Fruit fly (Drosophila melanogaster): ENCODE measurements around the gene SNF4Agamma.

SNF4Agamma gene

dm6 chr3R:21188540-21189276 lies 48.2 kb downstream of the SNF4Agamma start (continued):
- TF ChIP-seq CG6272 (GFP tag; IDR thresholded peaks at IDR 0.05) = no peak
- peak; percentile 65 for TF ChIP-seq CrebB (tag; optimal IDR thresholded peaks at IDR 0.05)
- TF ChIP-seq CG3847 (GFP tag; IDR thresholded peaks at IDR 0.05) = no peak
- TF ChIP-seq CG11504 (tag; optimal IDR thresholded peaks at IDR 0.05) = no peak
- no peak for TF ChIP-seq ind (GFP tag; optimal IDR thresholded peaks at IDR 0.05)
- TF ChIP-seq CG10979 (tag; optimal IDR thresholded peaks at IDR 0.05) = peak; percentile 3
- no peak for TF ChIP-seq Six4 (GFP tag; optimal IDR thresholded peaks at IDR 0.05)
- no peak for TF ChIP-seq ro (GFP tag; IDR thresholded peaks at IDR 0.05)
- TF ChIP-seq CG2116 (GFP tag; optimal IDR thresholded peaks at IDR 0.05) = no peak
- TF ChIP-seq ac (GFP tag; optimal IDR thresholded peaks at IDR 0.05) = peak; percentile 26
- no peak for TF ChIP-seq p53 (GFP tag; optimal IDR thresholded peaks at IDR 0.05)
- no peak for TF ChIP-seq dpn (GFP tag; optimal IDR thresholded peaks at IDR 0.05)
- no peak for TF ChIP-seq CG9797 (GFP tag; optimal IDR thresholded peaks at IDR 0.05)
- no peak for TF ChIP-seq CG31388 (GFP tag; optimal IDR thresholded peaks at IDR 0.05)
- no peak for TF ChIP-seq Gug (GFP tag; IDR thresholded peaks at IDR 0.05)
- peak; percentile 54 for TF ChIP-seq Nf-YC (tag; optimal IDR thresholded peaks at IDR 0.05)
- TF ChIP-seq CG14667 (GFP tag; IDR thresholded peaks at IDR 0.05) = no peak
- peak; percentile 18 for TF ChIP-seq NK7.1 (GFP tag; optimal IDR thresholded peaks at IDR 0.05)
- TF ChIP-seq ATbp (GFP tag; optimal IDR thresholded peaks at IDR 0.05) = no peak
- TF ChIP-seq CG10431 (GFP tag; optimal IDR thresholded peaks at IDR 0.05) = no peak
- TF ChIP-seq CG2889 (GFP tag; IDR thresholded peaks at IDR 0.05) = no peak
- TF ChIP-seq Spps (tag; optimal IDR thresholded peaks at IDR 0.05) = no peak
- TF ChIP-seq Ssrp (tag; optimal IDR thresholded peaks at IDR 0.05) = no peak
- TF ChIP-seq Dip2 (GFP tag; IDR thresholded peaks at IDR 0.05) = no peak
- TF ChIP-seq CG14050 (GFP tag; IDR thresholded peaks at IDR 0.05) = no peak
- TF ChIP-seq h (optimal IDR thresholded peaks at IDR 0.05) = no peak
- TF ChIP-seq Oaz (GFP tag; IDR thresholded peaks at IDR 0.05) = no peak
- peak; percentile 9 for TF ChIP-seq Nf-YB (GFP tag; optimal IDR thresholded peaks at IDR 0.05)
- peak; percentile 81 for TF ChIP-seq CG7987 (GFP tag; optimal IDR thresholded peaks at IDR 0.05)
- TF ChIP-seq gsb (GFP tag; IDR thresholded peaks at IDR 0.05) = 0 out of 2 replicates have a peak, but pooled peaks have one; percentile 32
- TF ChIP-seq CG1603 (tag; optimal IDR thresholded peaks at IDR 0.05) = peak; percentile 35
- no peak; the same call in 1 of the 3 replicates for TF ChIP-seq row (GFP tag; IDR thresholded peaks at IDR 0.05)
- no peak for TF ChIP-seq CG12299 (tag; optimal IDR thresholded peaks at IDR 0.05)
- TF ChIP-seq Sry-δ (GFP tag; optimal IDR thresholded peaks at IDR 0.05) = no peak
- TF ChIP-seq salm (tag; optimal IDR thresholded peaks at IDR 0.05) = no peak
- peak; percentile 95 for TF ChIP-seq CG10543 (GFP tag; optimal IDR thresholded peaks at IDR 0.05)
- TF ChIP-seq onecut (GFP tag; IDR thresholded peaks at IDR 0.05) = no peak
- no peak for TF ChIP-seq CG5953 (GFP tag; IDR thresholded peaks at IDR 0.05)
- TF ChIP-seq CG13624 (GFP tag; optimal IDR thresholded peaks at IDR 0.05) = peak; percentile 45
- peak; percentile 76 for TF ChIP-seq CG6689 (GFP tag; IDR thresholded peaks at IDR 0.05)
- TF ChIP-seq en (GFP tag; optimal IDR thresholded peaks at IDR 0.05) = no peak
- TF ChIP-seq ap (GFP tag; IDR thresholded peaks at IDR 0.05) = no peak
- peak; percentile 36 for TF ChIP-seq wek (GFP tag; optimal IDR thresholded peaks at IDR 0.05)
- TF ChIP-seq sisA (GFP tag; IDR thresholded peaks at IDR 0.05) = no peak
- peak; percentile 93 for TF ChIP-seq Med (GFP tag)
- peak; percentile 12 for TF ChIP-seq CG17359 (tag; optimal IDR thresholded peaks at IDR 0.05)
- no peak for TF ChIP-seq CG13775 (GFP tag; optimal IDR thresholded peaks at IDR 0.05)
- no peak for TF ChIP-seq cato (GFP tag; optimal IDR thresholded peaks at IDR 0.05; ENCODE audit: borderline replicate concordance)
- no peak for TF ChIP-seq CG4820 (GFP tag; optimal IDR thresholded peaks at IDR 0.05)
- peak; percentile 63; the same call in 2 of the 3 replicates for TF ChIP-seq Dbx (GFP tag; IDR thresholded peaks at IDR 0.05)
- TF ChIP-seq CG8290 (GFP tag; optimal IDR thresholded peaks at IDR 0.05) = no peak
- TF ChIP-seq CG8290 (tag; optimal IDR thresholded peaks at IDR 0.05) = peak; percentile 6 to 90
